Fruit fly (Drosophila melanogaster) whole organism, embryonic: ENCODE results near the gene sno.
A peak's percentile ranks its signal among the peaks of the same experiment; 100 is the strongest.

Source experiments
- Asciz ChIP-seq: fragments of 200-800 bp; sonication (Bioruptor generic); optimal IDR thresholded peaks from 2 replicates; lab custom pipeline; 2017; ENCODE audit warnings: missing biosample characterization, mild to moderate bottlenecking, missing genetic modification characterization, missing genetic modification reagents
- Blimp-1 ChIP-seq: fragments of 200-800 bp; sonication (Bioruptor generic); optimal IDR thresholded peaks from 3 replicates; lab custom pipeline; 2018; ENCODE audit warnings: missing biosample characterization, missing genetic modification characterization, mild to moderate bottlenecking, moderate library complexity, missing genetic modification reagents
- CG10209 ChIP-seq: fragments of 200-800 bp; sonication (Bioruptor generic); optimal IDR thresholded peaks from 3 replicates; lab custom pipeline; 2017; ENCODE audit warnings: missing biosample characterization, mild to moderate bottlenecking, missing genetic modification characterization, missing genetic modification reagents
- CG10274 ChIP-seq: fragments of 200-800 bp; sonication (Bioruptor generic); optimal IDR thresholded peaks from 3 replicates; lab custom pipeline; 2017; ENCODE audit warnings: missing biosample characterization, mild to moderate bottlenecking, missing genetic modification characterization
- CG10462 ChIP-seq: fragments of 200-800 bp; sonication (Bioruptor generic); optimal IDR thresholded peaks from 2 replicates; lab custom pipeline; 2016; ENCODE audit warnings: missing biosample characterization, missing genetic modification characterization
- CG10979 ChIP-seq: fragments of 200-800 bp; sonication (Bioruptor generic); optimal IDR thresholded peaks from 2 replicates; lab custom pipeline; 2018; ENCODE audit warnings: missing biosample characterization, mild to moderate bottlenecking, missing genetic modification characterization, moderate library complexity
- CG11504 ChIP-seq: fragments of 200-800 bp; sonication (Bioruptor generic); optimal IDR thresholded peaks from 3 replicates; lab custom pipeline; 2019; ENCODE audit warnings: missing biosample characterization, mild to moderate bottlenecking, missing genetic modification characterization, moderate library complexity
- CG11560 ChIP-seq: fragments of 200-800 bp; sonication (Bioruptor generic); IDR thresholded peaks from 3 replicates; pipeline ENCODE4 v1.3.6; 2022; ENCODE audit warnings: missing biosample characterization, missing genetic modification characterization
- CG12155 ChIP-seq: fragments of 200-800 bp; sonication (Bioruptor generic); optimal IDR thresholded peaks from 3 replicates; lab custom pipeline; 2016; ENCODE audit warnings: missing biosample characterization, missing genetic modification characterization
- CG12942 ChIP-seq: fragments of 200-800 bp; sonication (Bioruptor generic); optimal IDR thresholded peaks from 3 replicates; lab custom pipeline; 2016; ENCODE audit warnings: missing biosample characterization, missing genetic modification characterization
- CG13894 ChIP-seq: fragments of 200-800 bp; sonication (Bioruptor generic); optimal IDR thresholded peaks from 3 replicates; lab custom pipeline; 2018; ENCODE audit warnings: missing biosample characterization, mild to moderate bottlenecking, missing genetic modification characterization, moderate library complexity
- CG17328 ChIP-seq: fragments of 200-800 bp; sonication (Bioruptor generic); IDR thresholded peaks from 2 replicates; pipeline ENCODE4 v1.3.6; 2022; ENCODE audit warnings: missing biosample characterization, missing genetic modification characterization
- CG17385 ChIP-seq: fragments of 200-800 bp; sonication (Bioruptor generic); optimal IDR thresholded peaks from 3 replicates; lab custom pipeline; 2018; ENCODE audit warnings: missing biosample characterization, mild to moderate bottlenecking, missing genetic modification characterization
- CG1792 ChIP-seq: fragments of 200-800 bp; sonication (Bioruptor generic); optimal IDR thresholded peaks from 2 replicates; lab custom pipeline; 2016; ENCODE audit warnings: missing biosample characterization, missing genetic modification characterization
- CG2875 ChIP-seq: fragments of 200-800 bp; sonication (Bioruptor generic); optimal IDR thresholded peaks from 2 replicates; lab custom pipeline; 2017; ENCODE audit warnings: missing biosample characterization, mild to moderate bottlenecking, missing genetic modification characterization, missing genetic modification reagents
- CG30020 ChIP-seq: fragments of 200-800 bp; optimal IDR thresholded peaks from 2 replicates; lab custom pipeline; 2019; ENCODE audit warnings: missing biosample characterization, mild to moderate bottlenecking, missing genetic modification characterization, moderate library complexity
- CG31365 ChIP-seq: fragments of 200-800 bp; sonication (Bioruptor generic); optimal IDR thresholded peaks from 2 replicates; lab custom pipeline; 2018; ENCODE audit warnings: missing biosample characterization, mild to moderate bottlenecking, missing genetic modification characterization
- CG31441 ChIP-seq: fragments of 200-800 bp; sonication (Bioruptor generic); IDR thresholded peaks from 2 replicates; pipeline ENCODE4 v1.3.6; 2022; ENCODE audit warnings: missing biosample characterization, missing genetic modification characterization
- CG34422 ChIP-seq: fragments of 200-800 bp; sonication (Bioruptor generic); IDR thresholded peaks from 3 replicates; pipeline ENCODE4 v1.3.6; 2022; ENCODE audit warnings: missing biosample characterization, missing genetic modification characterization
- CG42726 ChIP-seq: fragments of 200-800 bp; sonication (Bioruptor generic); IDR thresholded peaks from 2 replicates; pipeline ENCODE4 v1.3.6; 2022; ENCODE audit warnings: missing biosample characterization, missing genetic modification characterization; ENCODE audit not compliant: partially characterized antibody
- CG4360 ChIP-seq: fragments of 200-800 bp; sonication (Bioruptor generic); IDR thresholded peaks from 2 replicates; pipeline ENCODE4 v1.3.6; 2022; ENCODE audit warnings: missing biosample characterization, missing genetic modification characterization
- CG4424 ChIP-seq: fragments of 200-800 bp; sonication (Bioruptor generic); optimal IDR thresholded peaks from 3 replicates; lab custom pipeline; 2016; ENCODE audit warnings: missing biosample characterization, missing genetic modification characterization
- CG5180 ChIP-seq: fragments of 200-800 bp; sonication (Bioruptor generic); optimal IDR thresholded peaks from 3 replicates; lab custom pipeline; 2017; ENCODE audit warnings: missing biosample characterization, missing genetic modification characterization, mild to moderate bottlenecking, moderate library complexity, missing genetic modification reagents
- CG6765 ChIP-seq: fragments of 200-800 bp; sonication (Bioruptor generic); optimal IDR thresholded peaks from 3 replicates; lab custom pipeline; 2017; ENCODE audit warnings: missing biosample characterization, mild to moderate bottlenecking, missing genetic modification characterization
- CG6791 ChIP-seq: fragments of 200-800 bp; sonication (Bioruptor generic); IDR thresholded peaks from 3 replicates; pipeline ENCODE4 v1.3.6; 2022; ENCODE audit warnings: missing biosample characterization, missing genetic modification characterization; ENCODE audit not compliant: partially characterized antibody
- CG6854 ChIP-seq: fragments of 200-800 bp; sonication (Bioruptor generic); optimal IDR thresholded peaks from 3 replicates; lab custom pipeline; 2017; ENCODE audit warnings: missing biosample characterization, mild to moderate bottlenecking, missing genetic modification characterization
- CG7963 ChIP-seq: fragments of 200-800 bp; sonication (Bioruptor generic); IDR thresholded peaks from 3 replicates; pipeline ENCODE4 v1.3.6; 2022; ENCODE audit warnings: missing biosample characterization, missing genetic modification characterization; ENCODE audit not compliant: partially characterized antibody
- CG8281 ChIP-seq: fragments of 200-800 bp; sonication (Bioruptor generic); optimal IDR thresholded peaks from 2 replicates; lab custom pipeline; 2018; ENCODE audit warnings: missing biosample characterization, mild to moderate bottlenecking, missing genetic modification characterization, moderate library complexity
- CG9437 ChIP-seq: fragments of 200-800 bp; sonication (Bioruptor generic); optimal IDR thresholded peaks from 2 replicates; lab custom pipeline; 2018; ENCODE audit warnings: missing biosample characterization, mild to moderate bottlenecking, missing genetic modification characterization
- Dll ChIP-seq: fragments of 200-800 bp; sonication (Bioruptor generic); IDR thresholded peaks from 4 replicates; pipeline ENCODE4 v1.3.6; 2022; ENCODE audit warnings: missing biosample characterization, missing genetic modification characterization; ENCODE audit not compliant: partially characterized antibody
- E2f2 ChIP-seq: fragments of 200-800 bp; sonication (Bioruptor generic); IDR thresholded peaks from 2 replicates; pipeline ENCODE4 v1.3.6; 2022; ENCODE audit warnings: missing biosample characterization, missing genetic modification characterization
- Fer1 ChIP-seq: fragments of 200-800 bp; sonication (Bioruptor generic); optimal IDR thresholded peaks from 2 replicates; lab custom pipeline; 2017; ENCODE audit warnings: missing biosample characterization, mild to moderate bottlenecking, missing genetic modification characterization
- HLH54F ChIP-seq: fragments of 200-800 bp; sonication (Bioruptor generic); optimal IDR thresholded peaks from 3 replicates; lab custom pipeline; 2016; ENCODE audit warnings: missing biosample characterization, missing genetic modification characterization
- Hr39 ChIP-seq: fragments of >200 bp; optimal IDR thresholded peaks from 2 replicates; lab custom pipeline; 2017
- Med ChIP-seq: fragments of 200-800 bp; sonication (Bioruptor generic); peaks from one replicate; lab custom pipeline; 2016; ENCODE audit warnings: missing biosample characterization, missing genetic modification characterization, mild to moderate bottlenecking, inconsistent platforms, moderate library complexity
- NC2α ChIP-seq: fragments of 200-800 bp; sonication (Bioruptor generic); optimal IDR thresholded peaks from 2 replicates; lab custom pipeline; 2016; ENCODE audit warnings: missing biosample characterization, missing genetic modification characterization
- Pdp1 ChIP-seq, 2 experiments: fragments of 200-800 bp; sonication (Bioruptor generic); optimal IDR thresholded peaks; 3 replicates each; lab custom pipeline; 2016; ENCODE audit warnings: missing biosample characterization in 2 of 2, missing genetic modification characterization in 2 of 2, mild to moderate bottlenecking in 1 of 2, moderate library complexity in 1 of 2
- Ptx1 ChIP-seq: fragments of 200-800 bp; sonication (Bioruptor generic); IDR thresholded peaks from 2 replicates; pipeline ENCODE4 v1.3.6; 2022; ENCODE audit warnings: missing biosample characterization, missing genetic modification characterization
- Vsx1 ChIP-seq: fragments of 200-800 bp; sonication (Bioruptor generic); optimal IDR thresholded peaks from 2 replicates; lab custom pipeline; 2017; ENCODE audit warnings: missing biosample characterization, mild to moderate bottlenecking, missing genetic modification characterization, missing genetic modification reagents
- cg ChIP-seq: fragments of 200-800 bp; sonication (Bioruptor generic); optimal IDR thresholded peaks from 3 replicates; lab custom pipeline; 2019; ENCODE audit warnings: missing biosample characterization, mild to moderate bottlenecking, missing genetic modification characterization, moderate library complexity
- chm ChIP-seq: fragments of 200-800 bp; sonication (Bioruptor generic); IDR thresholded peaks from 2 replicates; pipeline ENCODE4 v1.3.6; 2022; ENCODE audit warnings: missing biosample characterization, missing genetic modification characterization
- crp ChIP-seq, 2 experiments: fragments of 200-800 bp; sonication (Bioruptor generic); optimal IDR thresholded peaks; 2 replicates in 1 of 2; 3 replicates in 1 of 2; lab custom pipeline; 2017; ENCODE audit warnings: missing biosample characterization in 2 of 2, missing genetic modification characterization in 2 of 2, mild to moderate bottlenecking in 1 of 2, moderate library complexity in 1 of 2
- lab ChIP-seq: fragments of 200-800 bp; sonication (Bioruptor generic); optimal IDR thresholded peaks from 3 replicates; lab custom pipeline; 2017; ENCODE audit warnings: missing biosample characterization, missing genetic modification characterization, mild to moderate bottlenecking, moderate library complexity, missing genetic modification reagents
- lbe ChIP-seq: fragments of 200-800 bp; sonication (Bioruptor generic); optimal IDR thresholded peaks from 2 replicates; lab custom pipeline; 2016; ENCODE audit warnings: missing biosample characterization, mild to moderate bottlenecking, missing genetic modification characterization
- mirr ChIP-seq: fragments of 200-800 bp; sonication (Bioruptor generic); optimal IDR thresholded peaks from 3 replicates; lab custom pipeline; 2018; ENCODE audit warnings: missing biosample characterization, mild to moderate bottlenecking, missing genetic modification characterization
- phol ChIP-seq: fragments of 200-800 bp; sonication (Bioruptor generic); optimal IDR thresholded peaks from 3 replicates; lab custom pipeline; 2018; ENCODE audit warnings: missing biosample characterization, mild to moderate bottlenecking, missing genetic modification characterization, moderate library complexity
- slp2 ChIP-seq: fragments of 200-800 bp; sonication (Bioruptor generic); optimal IDR thresholded peaks from 2 replicates; lab custom pipeline; 2016; ENCODE audit warnings: missing biosample characterization, missing genetic modification characterization
- stc ChIP-seq: fragments of 200-800 bp; sonication (Bioruptor generic); IDR thresholded peaks from 2 replicates; pipeline ENCODE4 v1.3.6; 2022; ENCODE audit warnings: missing biosample characterization, missing genetic modification characterization
- zen ChIP-seq: fragments of 200-800 bp; sonication (Bioruptor generic); optimal IDR thresholded peaks from 3 replicates; lab custom pipeline; 2018; ENCODE audit warnings: missing biosample characterization, mild to moderate bottlenecking, missing genetic modification characterization, moderate library complexity
- zf30C ChIP-seq: fragments of 200-800 bp; sonication (Bioruptor generic); optimal IDR thresholded peaks from 3 replicates; lab custom pipeline; 2018; ENCODE audit warnings: missing biosample characterization, mild to moderate bottlenecking, missing genetic modification characterization
- zfh2 ChIP-seq: fragments of 200-800 bp; sonication (Bioruptor generic); optimal IDR thresholded peaks from 2 replicates; lab custom pipeline; 2016; ENCODE audit warnings: missing biosample characterization, missing genetic modification characterization

The sno gene

dm6 chrX:13254442-13254841 lies 43.0 kb upstream of the sno start (continued):
- TF ChIP-seq lab (peak; percentile 9), CG11504 (no peak), zen (tag; lab: Kevin White, UChicago) (no peak), Med (GFP tag; lab: Kevin White, UChicago) (peak; percentile 57), phol (no peak), Asciz (peak; percentile 2), Blimp-1 (GFP tag; lab: Kevin White, UChicago) (no peak), CG6854 (GFP tag; lab: Kevin White, UChicago) (no peak), CG12155 (no peak), CG9437 (GFP tag; lab: Kevin White, UChicago) (no peak), Vsx1 (peak; percentile 39), CG10979 (tag; lab: Kevin White, UChicago) (no peak), lbe (GFP tag; lab: Kevin White, UChicago) (peak; percentile 51), CG17385 (GFP tag; lab: Kevin White, UChicago) (no peak), stc (no peak), CG1792 (no peak), CG4424 (GFP tag; lab: Kevin White, UChicago) (no peak), CG7963 (GFP tag; lab: Robert Waterston, UW) (no peak), CG17328 (GFP tag; lab: Robert Waterston, UW) (no peak), CG31441 (no peak), chm (GFP tag; lab: Robert Waterston, UW) (no peak), Fer1 (GFP tag; lab: Kevin White, UChicago) (no peak), zf30C (GFP tag; lab: Kevin White, UChicago) (no peak), mirr (peak; percentile 8), CG10209 (no peak), CG30020 (tag; lab: Kevin White, UChicago) (no peak), CG11560 (tag; lab: Robert Waterston, UW) (no peak), CG6791 (GFP tag; lab: Robert Waterston, UW) (no peak), cg (GFP tag; lab: Kevin White, UChicago) (no peak), CG10274 (GFP tag; lab: Kevin White, UChicago) (no peak), CG10462 (GFP tag; lab: Kevin White, UChicago) (peak; percentile 3), CG8281 (tag; lab: Kevin White, UChicago) (no peak), crp (GFP tag; optimal IDR thresholded peaks at IDR 0.05; lab: Kevin White, UChicago) (no peak), E2f2 (GFP tag; lab: Robert Waterston, UW) (no peak), slp2 (GFP tag; lab: Kevin White, UChicago) (no peak), CG4360 (GFP tag; lab: Robert Waterston, UW) (no peak), CG6765 (no peak), Pdp1 (GFP tag; optimal IDR thresholded peaks at IDR 0.05; lab: Kevin White, UChicago) (peak in 1 of 2 experiments; percentile 62), CG5180 (GFP tag; lab: Kevin White, UChicago) (no peak), HLH54F (no peak), NC2α (GFP tag; lab: Kevin White, UChicago) (no peak), Dll (GFP tag; lab: Robert Waterston, UW) (no peak), CG2875 (GFP tag; lab: Kevin White, UChicago) (no peak), Ptx1 (GFP tag; lab: Robert Waterston, UW) (no peak), zfh2 (GFP tag; lab: Kevin White, UChicago) (no peak), CG13894 (tag; lab: Kevin White, UChicago) (peak; percentile 12), CG12942 (GFP tag; lab: Kevin White, UChicago) (no peak), CG34422 (GFP tag; lab: Robert Waterston, UW) (no peak), CG42726 (GFP tag; lab: Robert Waterston, UW) (no peak), CG31365 (no peak), Hr39 (lab: Kevin White, UChicago) (no peak)
